Worm (Caenorhabditis elegans): ENCODE measurements around the gene cutl-21.

- TF ChIP-seq let-607 (tag; optimal IDR thresholded peaks at IDR 0.05) (no peak), nfya-1 (tag; optimal IDR thresholded peaks at IDR 0.05; ENCODE audit: borderline replicate concordance, insufficient read depth) (no peak), sptf-2 (GFP tag; optimal IDR thresholded peaks at IDR 0.05) (no peak), pha-4 (tag; optimal IDR thresholded peaks at IDR 0.05) (no peak), madf-6 (GFP tag; IDR thresholded peaks at IDR 0.05) (no peak)
Observed at ce11 chrX:1005026-1005425, 889 bp downstream of the cutl-21 start.
